Fruit fly (Drosophila melanogaster) whole organism, embryonic: ENCODE measurements around the gene kud.

Experiments
- B-H1 ChIP-seq: fragments of 200-800 bp; sonication (Bioruptor generic); IDR thresholded peaks from 3 replicates; pipeline ENCODE4 v1.3.6; 2022; ENCODE audit warnings: missing biosample characterization, missing genetic modification characterization
- CG10462 ChIP-seq: fragments of 200-800 bp; sonication (Bioruptor generic); optimal IDR thresholded peaks from 2 replicates; lab custom pipeline; 2016; ENCODE audit warnings: missing biosample characterization, missing genetic modification characterization
- CG10959 ChIP-seq: fragments of 200-800 bp; sonication (Bioruptor generic); IDR thresholded peaks from 2 replicates; pipeline ENCODE4 v1.3.6; 2022; ENCODE audit warnings: missing biosample characterization, missing genetic modification characterization
- CG11093 ChIP-seq: fragments of 200-800 bp; sonication (Bioruptor generic); IDR thresholded peaks from 3 replicates; pipeline ENCODE4 v1.3.6; 2022; ENCODE audit warnings: missing biosample characterization, missing genetic modification characterization
- CG12299 ChIP-seq: fragments of 200-800 bp; sonication (Bioruptor generic); optimal IDR thresholded peaks from 2 replicates; lab custom pipeline; 2018; ENCODE audit warnings: missing biosample characterization, mild to moderate bottlenecking, missing genetic modification characterization
- CG15479 ChIP-seq: fragments of 200-800 bp; sonication (Bioruptor generic); optimal IDR thresholded peaks from 3 replicates; lab custom pipeline; 2019; ENCODE audit warnings: missing biosample characterization, mild to moderate bottlenecking, missing genetic modification characterization, moderate library complexity
- CG16813 ChIP-seq: fragments of 200-800 bp; sonication (Bioruptor generic); IDR thresholded peaks from 3 replicates; pipeline ENCODE4 v1.3.6; 2022; ENCODE audit warnings: missing biosample characterization, missing genetic modification characterization; ENCODE audit not compliant: partially characterized antibody
- CG17912 ChIP-seq: fragments of 200-800 bp; sonication (Bioruptor generic); optimal IDR thresholded peaks from 2 replicates; lab custom pipeline; 2018; ENCODE audit warnings: missing biosample characterization, mild to moderate bottlenecking, missing genetic modification characterization
- CG18764 ChIP-seq: fragments of 200-800 bp; sonication (Bioruptor generic); optimal IDR thresholded peaks from 3 replicates; lab custom pipeline; 2016; ENCODE audit warnings: missing biosample characterization, missing genetic modification characterization
- CG2116 ChIP-seq: fragments of 200-800 bp; sonication (Bioruptor generic); optimal IDR thresholded peaks from 3 replicates; lab custom pipeline; 2018; ENCODE audit warnings: missing biosample characterization, mild to moderate bottlenecking, missing genetic modification characterization
- CG3065 ChIP-seq: fragments of 200-800 bp; sonication (Bioruptor generic); optimal IDR thresholded peaks from 2 replicates; lab custom pipeline; 2016; ENCODE audit warnings: missing biosample characterization, missing genetic modification characterization
- CG31441 ChIP-seq: fragments of 200-800 bp; sonication (Bioruptor generic); IDR thresholded peaks from 2 replicates; pipeline ENCODE4 v1.3.6; 2022; ENCODE audit warnings: missing biosample characterization, missing genetic modification characterization
- CG34422 ChIP-seq: fragments of 200-800 bp; sonication (Bioruptor generic); IDR thresholded peaks from 3 replicates; pipeline ENCODE4 v1.3.6; 2022; ENCODE audit warnings: missing biosample characterization, missing genetic modification characterization
- CG6854 ChIP-seq: fragments of 200-800 bp; sonication (Bioruptor generic); optimal IDR thresholded peaks from 3 replicates; lab custom pipeline; 2017; ENCODE audit warnings: missing biosample characterization, mild to moderate bottlenecking, missing genetic modification characterization
- CG7928 ChIP-seq: fragments of 200-800 bp; sonication (Bioruptor generic); optimal IDR thresholded peaks from 2 replicates; lab custom pipeline; 2017; ENCODE audit warnings: missing biosample characterization, mild to moderate bottlenecking, missing genetic modification characterization
- CG8478 ChIP-seq: fragments of >200 bp; optimal IDR thresholded peaks from 2 replicates; lab custom pipeline; 2018
- CG8765 ChIP-seq: fragments of 200-800 bp; sonication (Bioruptor generic); IDR thresholded peaks from 2 replicates; pipeline ENCODE4 v1.3.6; 2022; ENCODE audit warnings: missing biosample characterization, missing genetic modification characterization
- CG9932 ChIP-seq: fragments of 200-800 bp; sonication (Bioruptor generic); IDR thresholded peaks from 2 replicates; pipeline ENCODE4 v1.3.6; 2022; ENCODE audit warnings: missing biosample characterization, missing genetic modification characterization
- CTCF ChIP-seq: fragments of 200-800 bp; sonication (Bioruptor generic); optimal IDR thresholded peaks from 2 replicates; lab custom pipeline; 2017; ENCODE audit warnings: missing biosample characterization, mild to moderate bottlenecking, missing genetic modification characterization, moderate library complexity
- Chrac-16 ChIP-seq: fragments of 200-800 bp; sonication (Bioruptor generic); optimal IDR thresholded peaks from 3 replicates; lab custom pipeline; 2016; ENCODE audit warnings: missing biosample characterization, missing genetic modification characterization
- D19A ChIP-seq: fragments of 200-800 bp; optimal IDR thresholded peaks from 3 replicates; lab custom pipeline; 2019; ENCODE audit warnings: missing biosample characterization, mild to moderate bottlenecking, missing genetic modification characterization, moderate library complexity
- Eip74EF ChIP-seq, 2 experiments: fragments of 200-800 bp in 1 of 2; fragments of >200 bp in 1 of 2; sonication (Bioruptor generic) in 1 of 2; optimal IDR thresholded peaks; 2 replicates each; lab custom pipeline; 2017 to 2019; ENCODE audit warnings: missing biosample characterization in 2 of 2, missing genetic modification characterization in 2 of 2, mild to moderate bottlenecking in 1 of 2, moderate library complexity in 1 of 2
- Gsc ChIP-seq: fragments of 200-800 bp; sonication (Bioruptor generic); IDR thresholded peaks from 2 replicates; pipeline ENCODE4 v1.3.6; 2022; ENCODE audit warnings: missing biosample characterization, missing genetic modification characterization
- H15 ChIP-seq: fragments of 200-800 bp; sonication (Bioruptor generic); IDR thresholded peaks from 3 replicates; pipeline ENCODE4 v1.3.6; 2022; ENCODE audit warnings: missing biosample characterization, missing genetic modification characterization
- Hey ChIP-seq: fragments of 200-800 bp; sonication (Bioruptor generic); optimal IDR thresholded peaks from 3 replicates; lab custom pipeline; 2018; ENCODE audit warnings: missing biosample characterization, mild to moderate bottlenecking, missing genetic modification characterization
- Lhr ChIP-seq: fragments of 200-800 bp; sonication (Bioruptor generic); optimal IDR thresholded peaks from 3 replicates; lab custom pipeline; 2017; ENCODE audit warnings: mild to moderate bottlenecking, missing biosample characterization, missing genetic modification reagents, missing genetic modification characterization
- MBD-R2 ChIP-seq: fragments of 200-800 bp; sonication (Bioruptor generic); IDR thresholded peaks from 2 replicates; pipeline ENCODE4 v1.3.6; 2022; ENCODE audit warnings: missing biosample characterization, missing genetic modification characterization
- Neu2 ChIP-seq: fragments of 200-800 bp; sonication (Bioruptor generic); optimal IDR thresholded peaks from 3 replicates; lab custom pipeline; 2016; ENCODE audit warnings: missing biosample characterization, missing genetic modification characterization, borderline replicate concordance
- Ptx1 ChIP-seq: fragments of 200-800 bp; sonication (Bioruptor generic); IDR thresholded peaks from 2 replicates; pipeline ENCODE4 v1.3.6; 2022; ENCODE audit warnings: missing biosample characterization, missing genetic modification characterization
- Sox102F ChIP-seq: fragments of 200-800 bp; sonication (Bioruptor generic); optimal IDR thresholded peaks from 2 replicates; lab custom pipeline; 2018; ENCODE audit warnings: missing biosample characterization, mild to moderate bottlenecking, missing genetic modification characterization, moderate library complexity
- Sry-β ChIP-seq: fragments of 200-800 bp; sonication (Bioruptor generic); optimal IDR thresholded peaks from 2 replicates; lab custom pipeline; 2018; ENCODE audit warnings: missing biosample characterization, mild to moderate bottlenecking, missing genetic modification characterization, moderate library complexity
- bigmax ChIP-seq: fragments of 200-800 bp; sonication (Bioruptor generic); optimal IDR thresholded peaks from 2 replicates; lab custom pipeline; 2018; ENCODE audit warnings: missing biosample characterization, mild to moderate bottlenecking, missing genetic modification characterization
- chn ChIP-seq: fragments of 200-800 bp; sonication (Bioruptor generic); optimal IDR thresholded peaks from 2 replicates; lab custom pipeline; 2016; ENCODE audit warnings: missing biosample characterization, missing genetic modification characterization
- corto ChIP-seq: fragments of 200-800 bp; sonication (Bioruptor generic); optimal IDR thresholded peaks from 2 replicates; lab custom pipeline; 2016; ENCODE audit warnings: missing biosample characterization, mild to moderate bottlenecking, missing genetic modification characterization, moderate library complexity
- disco-r ChIP-seq: fragments of 200-800 bp; sonication (Bioruptor generic); optimal IDR thresholded peaks from 2 replicates; lab custom pipeline; 2016; ENCODE audit warnings: missing biosample characterization, missing genetic modification characterization
- fd64A ChIP-seq: fragments of 200-800 bp; sonication (Bioruptor generic); optimal IDR thresholded peaks from 3 replicates; lab custom pipeline; 2018; ENCODE audit warnings: missing biosample characterization, mild to moderate bottlenecking, missing genetic modification characterization
- ftz-f1 ChIP-seq: fragments of 200-800 bp; sonication (Bioruptor generic); optimal IDR thresholded peaks from 2 replicates; lab custom pipeline; 2016; ENCODE audit warnings: missing biosample characterization, missing genetic modification characterization
- ind ChIP-seq: fragments of 200-800 bp; sonication (Bioruptor generic); optimal IDR thresholded peaks from 3 replicates; lab custom pipeline; 2016; ENCODE audit warnings: missing biosample characterization, missing genetic modification characterization
- kay ChIP-seq: fragments of 200-800 bp; sonication (Bioruptor generic); optimal IDR thresholded peaks from 2 replicates; lab custom pipeline; 2016; ENCODE audit warnings: missing biosample characterization, missing genetic modification characterization
- lilli ChIP-seq: fragments of 200-800 bp; sonication (Bioruptor generic); optimal IDR thresholded peaks from 3 replicates; lab custom pipeline; 2016; ENCODE audit warnings: missing biosample characterization, missing genetic modification characterization
- odd ChIP-seq: fragments of 200-800 bp; sonication (Bioruptor generic); optimal IDR thresholded peaks from 2 replicates; lab custom pipeline; 2017; ENCODE audit warnings: missing biosample characterization, mild to moderate bottlenecking, missing genetic modification characterization
- prd ChIP-seq, 3 experiments: fragments of >200 bp in 2 of 3; fragments of 200-800 bp in 1 of 3; sonication (Bioruptor generic) in 1 of 3; optimal IDR thresholded peaks in 2 of 3; IDR thresholded peaks in 1 of 3; 2 replicates in 2 of 3; 3 replicates in 1 of 3; pipeline versions ENCODE4 v1.3.6 to Lab custom; 2017 to 2022; ENCODE audit warnings: missing biosample characterization in 1 of 3, missing genetic modification characterization in 1 of 3
- rib ChIP-seq: fragments of 200-800 bp; sonication (Bioruptor generic); IDR thresholded peaks from 2 replicates; pipeline ENCODE4 v1.3.6; 2022; ENCODE audit warnings: missing biosample characterization, missing genetic modification characterization
- sc ChIP-seq, 3 experiments: fragments of >200 bp in 2 of 3; fragments of 200-800 bp in 1 of 3; sonication (Bioruptor generic) in 1 of 3; optimal IDR thresholded peaks; 2 replicates in 2 of 3; 3 replicates in 1 of 3; lab custom pipeline; 2017; ENCODE audit warnings: mild to moderate bottlenecking in 1 of 3, missing biosample characterization in 1 of 3, missing genetic modification characterization in 1 of 3, missing genetic modification reagents in 1 of 3
- schlank ChIP-seq: fragments of 200-800 bp; sonication (Bioruptor generic); optimal IDR thresholded peaks from 2 replicates; lab custom pipeline; 2018; ENCODE audit warnings: missing biosample characterization, mild to moderate bottlenecking, missing genetic modification characterization
- vfl ChIP-seq: fragments of 200-800 bp; sonication (Bioruptor generic); optimal IDR thresholded peaks from 2 replicates; lab custom pipeline; 2016; ENCODE audit warnings: missing biosample characterization, missing genetic modification characterization
- wdn ChIP-seq: fragments of 200-800 bp; sonication (Bioruptor generic); IDR thresholded peaks from 2 replicates; pipeline ENCODE4 v1.3.6; 2022; ENCODE audit warnings: missing biosample characterization, missing genetic modification characterization
- yki ChIP-seq: fragments of >200 bp; optimal IDR thresholded peaks from 3 replicates; lab custom pipeline; 2018
- z ChIP-seq: fragments of 200-800 bp; sonication (Bioruptor generic); IDR thresholded peaks from 3 replicates; pipeline ENCODE4 v1.3.6; 2022; ENCODE audit warnings: missing biosample characterization, missing genetic modification characterization

The kud gene

dm6 chr3L:16805806-16806719 is 38.7 kb downstream of the kud start (continued):
- TF ChIP-seq prd (optimal IDR thresholded peaks at IDR 0.05; lab: Kevin White, UChicago) (no peak), prd (GFP tag; IDR thresholded peaks at IDR 0.05; lab: Robert Waterston, UW) (peak; percentile 7; the same call in 1 of the 3 replicates), CG6854 (GFP tag; lab: Kevin White, UChicago) (peak; percentile 39), CG17912 (GFP tag; lab: Kevin White, UChicago) (no peak), Lhr (no peak), H15 (no peak), CG11093 (GFP tag; lab: Robert Waterston, UW) (0 out of 3 replicates have a peak, but pooled peaks have one; percentile 20), chn (GFP tag; lab: Kevin White, UChicago) (peak; percentile 37), yki (lab: Kevin White, UChicago) (no peak), CG15479 (GFP tag; lab: Kevin White, UChicago) (no peak), odd (GFP tag; lab: Kevin White, UChicago) (no peak), disco-r (GFP tag; lab: Kevin White, UChicago) (peak; percentile 25), Sox102F (GFP tag; lab: Kevin White, UChicago) (peak; percentile 47), z (GFP tag; lab: Robert Waterston, UW) (no peak), CG31441 (GFP tag; lab: Robert Waterston, UW) (peak; percentile 21; the same call in 1 of the 2 replicates), schlank (tag; lab: Kevin White, UChicago) (no peak), D19A (peak; percentile 60), Eip74EF (GFP tag; optimal IDR thresholded peaks at IDR 0.05; lab: Kevin White, UChicago) (no peak), CG2116 (GFP tag; lab: Kevin White, UChicago) (no peak), ind (GFP tag; lab: Kevin White, UChicago) (peak; percentile 25), CG10462 (GFP tag; lab: Kevin White, UChicago) (no peak), lilli (peak; percentile 50), CG16813 (GFP tag; lab: Robert Waterston, UW) (no peak), Chrac-16 (GFP tag; lab: Kevin White, UChicago) (no peak), vfl (GFP tag; lab: Kevin White, UChicago) (no peak), Gsc (GFP tag; lab: Robert Waterston, UW) (no peak), wdn (GFP tag; lab: Robert Waterston, UW) (0 out of 2 replicates have a peak, but pooled peaks have one; percentile 18), CTCF (GFP tag; lab: Kevin White, UChicago) (no peak), fd64A (GFP tag; lab: Kevin White, UChicago) (no peak), CG9932 (GFP tag; lab: Robert Waterston, UW) (peak; percentile 26; the same call in 1 of the 2 replicates), CG3065 (no peak), corto (GFP tag; lab: Kevin White, UChicago) (no peak), CG12299 (tag; lab: Kevin White, UChicago) (peak; percentile 34), B-H1 (GFP tag; lab: Robert Waterston, UW) (no peak), Neu2 (GFP tag; lab: Kevin White, UChicago) (no peak), CG10959 (GFP tag; lab: Robert Waterston, UW) (no peak), Hey (tag; lab: Kevin White, UChicago) (no peak), CG34422 (GFP tag; lab: Robert Waterston, UW) (0 out of 3 replicates have a peak, but pooled peaks have one; percentile 18), CG8478 (lab: Kevin White, UChicago) (no peak), CG18764 (GFP tag; lab: Kevin White, UChicago) (peak; percentile 5), rib (GFP tag; lab: Robert Waterston, UW) (no peak; the same call in 1 of the 2 replicates), sc (optimal IDR thresholded peaks at IDR 0.05; lab: Kevin White, UChicago) (no peak), sc (GFP tag; optimal IDR thresholded peaks at IDR 0.05; lab: Kevin White, UChicago) (no peak), ftz-f1 (GFP tag; lab: Kevin White, UChicago) (peak; percentile 90), Sry-β (GFP tag; lab: Kevin White, UChicago) (no peak), CG7928 (no peak), Ptx1 (peak; percentile 51; the same call in 1 of the 2 replicates), kay (GFP tag; lab: Kevin White, UChicago) (no peak), bigmax (GFP tag; lab: Kevin White, UChicago) (peak; percentile 42), CG8765 (GFP tag; lab: Robert Waterston, UW) (no peak), MBD-R2 (no peak)
